Fruit fly (Drosophila melanogaster): ENCODE results near the gene RpL30.

RpL30 gene

dm6 chr2L:19041590-19041989 is 32.5 kb upstream of the RpL30 start, which contains the start of gene Catsup (continued):
- no peak for TF ChIP-seq CG33213 (GFP tag; optimal IDR thresholded peaks at IDR 0.05)
- TF ChIP-seq E2f2 (GFP tag; IDR thresholded peaks at IDR 0.05): peak; percentile 39; the same call in 1 of the 2 replicates
- no peak for TF ChIP-seq NFAT (GFP tag; IDR thresholded peaks at IDR 0.05)
- no peak for TF ChIP-seq scrt (GFP tag; optimal IDR thresholded peaks at IDR 0.05)
- no peak for TF ChIP-seq CG18262 (tag; optimal IDR thresholded peaks at IDR 0.05)
- no peak for TF ChIP-seq HLH54F (GFP tag; optimal IDR thresholded peaks at IDR 0.05)
- peak; percentile 29 for TF ChIP-seq pzg (GFP tag; optimal IDR thresholded peaks at IDR 0.05)
- no peak for TF ChIP-seq Six4 (GFP tag; optimal IDR thresholded peaks at IDR 0.05)
- TF ChIP-seq Lhr (GFP tag; optimal IDR thresholded peaks at IDR 0.05): no peak
- no peak for TF ChIP-seq sisA (GFP tag; IDR thresholded peaks at IDR 0.05)
- peak; percentile 75 for TF ChIP-seq knrl (GFP tag; IDR thresholded peaks at IDR 0.05; ENCODE audit: partially characterized antibody)
- TF ChIP-seq Xrp1 (GFP tag; IDR thresholded peaks at IDR 0.05): no peak
- TF ChIP-seq CG2129 (GFP tag; IDR thresholded peaks at IDR 0.05; ENCODE audit: partially characterized antibody): no peak; the same call in 1 of the 2 replicates
- no peak for TF ChIP-seq ac (GFP tag; optimal IDR thresholded peaks at IDR 0.05)
- TF ChIP-seq unpg (GFP tag; optimal IDR thresholded peaks at IDR 0.05): no peak
- no peak for TF ChIP-seq Atf6 (GFP tag; IDR thresholded peaks at IDR 0.05)
- no peak for TF ChIP-seq CG2120 (GFP tag; optimal IDR thresholded peaks at IDR 0.05)
- no peak for TF ChIP-seq CG2889 (GFP tag; IDR thresholded peaks at IDR 0.05)
- no peak for TF ChIP-seq CG10543 (GFP tag; optimal IDR thresholded peaks at IDR 0.05)
- no peak for TF ChIP-seq CG32767 (GFP tag; IDR thresholded peaks at IDR 0.05)
- TF ChIP-seq gsb (GFP tag; IDR thresholded peaks at IDR 0.05): no peak
- peak; percentile 16 for TF ChIP-seq trem (tag; optimal IDR thresholded peaks at IDR 0.05)
- no peak for TF ChIP-seq CG17361 (GFP tag; IDR thresholded peaks at IDR 0.05)
- no peak for TF ChIP-seq Poxn (GFP tag; IDR thresholded peaks at IDR 0.05)
- TF ChIP-seq Opbp (GFP tag; IDR thresholded peaks at IDR 0.05; ENCODE audit: partially characterized antibody): peak; percentile 57; the same call in 1 of the 3 replicates
- TF ChIP-seq Ravus (GFP tag; IDR thresholded peaks at IDR 0.05): no peak
- TF ChIP-seq CG16863 (GFP tag; optimal IDR thresholded peaks at IDR 0.05): no peak
- TF ChIP-seq CG9437 (GFP tag; optimal IDR thresholded peaks at IDR 0.05): peak; percentile 21
- TF ChIP-seq lmd (GFP tag; IDR thresholded peaks at IDR 0.05): no peak
- no peak for TF ChIP-seq Mes4 (GFP tag; optimal IDR thresholded peaks at IDR 0.05)
- TF ChIP-seq CG30403 (GFP tag; optimal IDR thresholded peaks at IDR 0.05): no peak
- no peak for TF ChIP-seq gsb-n (tag; optimal IDR thresholded peaks at IDR 0.05)
- TF ChIP-seq hkb (optimal IDR thresholded peaks at IDR 0.05): no peak
- no peak for TF ChIP-seq hkb (GFP tag; IDR thresholded peaks at IDR 0.05)
- no peak for TF ChIP-seq Awh (GFP tag; IDR thresholded peaks at IDR 0.05)
- no peak for TF ChIP-seq Ptx1 (GFP tag; IDR thresholded peaks at IDR 0.05)
- TF ChIP-seq wdn (GFP tag; IDR thresholded peaks at IDR 0.05): no peak
- TF ChIP-seq CG11398 (GFP tag; optimal IDR thresholded peaks at IDR 0.05): no peak
- no peak for TF ChIP-seq shn (GFP tag; optimal IDR thresholded peaks at IDR 0.05)
- no peak for TF ChIP-seq tin (GFP tag; optimal IDR thresholded peaks at IDR 0.05)
- TF ChIP-seq odd (GFP tag; optimal IDR thresholded peaks at IDR 0.05): no peak
- no peak for TF ChIP-seq ase (GFP tag; IDR thresholded peaks at IDR 0.05)
- no peak for TF ChIP-seq al (GFP tag; IDR thresholded peaks at IDR 0.05)
- no peak for TF ChIP-seq dmrt11E (tag; optimal IDR thresholded peaks at IDR 0.05)
- peak; percentile 29 for TF ChIP-seq Med (GFP tag)
- TF ChIP-seq CG18476 (GFP tag; optimal IDR thresholded peaks at IDR 0.05): no peak
- no peak for TF ChIP-seq D19A (tag; optimal IDR thresholded peaks at IDR 0.05)
- no peak for TF ChIP-seq H2.0 (GFP tag; IDR thresholded peaks at IDR 0.05)
- no peak for TF ChIP-seq CG4707 (GFP tag; optimal IDR thresholded peaks at IDR 0.05)
- no peak for TF ChIP-seq Dip3 (GFP tag; optimal IDR thresholded peaks at IDR 0.05)
- TF ChIP-seq CG6854 (GFP tag; optimal IDR thresholded peaks at IDR 0.05): no peak
- TF ChIP-seq HLH3B (GFP tag; IDR thresholded peaks at IDR 0.05): no peak
- no peak for TF ChIP-seq fd96Cb (tag; optimal IDR thresholded peaks at IDR 0.05)

All from whole organism, embryonic.